Worm (Caenorhabditis elegans) whole organism, dauer: Measurements from ENCODE around the gene Y43H11AL.1.

ENCODE experiments used
- unc-62 ChIP-seq: sonication (generic microtip); optimal IDR thresholded peaks from 2 replicates; lab custom pipeline; 2017; ENCODE audit warnings: missing biosample characterization, missing genetic modification reagents, missing genetic modification characterization

Y43H11AL.1 gene

DNA sequence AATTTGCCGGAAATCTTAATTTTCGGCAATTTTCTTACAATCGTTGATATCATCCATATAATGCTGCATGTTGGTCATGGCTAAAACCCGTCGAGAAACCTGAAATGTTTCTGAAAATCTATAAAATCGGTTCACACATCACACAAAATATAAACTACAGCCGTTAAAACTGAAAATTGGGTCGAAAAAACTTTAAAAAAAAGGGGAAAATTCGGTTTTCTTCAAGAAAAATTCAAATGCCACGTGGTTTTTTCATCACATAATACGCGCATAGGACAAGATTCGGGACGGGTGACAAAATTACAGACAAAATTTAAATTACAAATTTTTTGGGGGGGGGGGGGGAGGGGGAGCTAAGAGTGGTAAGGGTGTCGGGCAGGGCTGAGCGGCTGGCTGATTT, at the start of gene Y43H11AL.1:
Gene Y43H11AL.1, minus strand, starts transcription at position 101 of the 400 bp plus-strand sequence.
- TF ChIP-seq unc-62 (GFP tag; lab: Kevin White, UChicago) = no peak

DNA sequence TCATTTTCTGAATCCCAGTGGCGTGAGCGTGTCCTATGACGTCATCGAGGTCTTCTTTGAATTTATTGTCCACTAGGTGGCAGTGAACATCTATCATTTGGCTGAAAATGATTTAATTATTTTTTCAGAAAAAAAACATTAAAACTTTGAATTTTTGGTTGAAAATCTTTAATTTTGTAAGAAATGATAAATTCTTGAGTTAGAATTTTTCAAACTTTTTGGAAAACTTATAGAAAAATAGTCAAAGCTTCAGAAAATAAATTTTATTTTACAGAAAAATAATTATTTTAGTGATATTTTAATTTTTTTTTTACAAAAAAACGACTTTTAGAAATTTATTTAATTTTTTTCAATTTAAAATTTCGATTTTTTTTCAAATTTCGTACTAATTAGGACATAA, 46.1 kb upstream of the Y43H11AL.1 start, which contains the start of gene B0432.8:
Gene B0432.8, minus strand, starts transcription at position 101 of the 400 bp plus-strand sequence.
- no peak for TF ChIP-seq unc-62 (GFP tag; lab: Kevin White, UChicago)

DNA sequence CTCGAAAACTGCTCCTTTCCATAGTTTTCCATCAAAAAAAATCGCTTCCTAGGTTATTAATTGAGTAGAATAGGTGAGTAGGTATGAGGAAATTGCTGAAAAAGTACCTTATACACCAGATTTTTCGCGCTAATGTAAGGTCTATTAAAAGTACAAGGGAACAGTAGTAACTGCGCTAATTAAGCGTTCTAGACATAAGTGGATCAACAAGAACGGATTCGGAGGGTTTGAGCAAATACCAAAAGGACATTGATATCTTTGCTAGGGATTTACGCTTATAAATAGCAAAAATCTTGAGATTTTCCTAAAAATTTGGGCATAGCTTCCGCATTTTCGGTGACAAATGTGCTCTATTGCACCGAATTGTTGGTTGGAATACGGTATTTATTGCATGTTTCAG, 41.3 kb upstream of the Y43H11AL.1 start, which contains the start of gene B0432.7:
Gene B0432.7, minus strand, starts transcription at position 101 of the 400 bp plus-strand sequence.
- no peak for TF ChIP-seq unc-62 (GFP tag; lab: Kevin White, UChicago)

DNA sequence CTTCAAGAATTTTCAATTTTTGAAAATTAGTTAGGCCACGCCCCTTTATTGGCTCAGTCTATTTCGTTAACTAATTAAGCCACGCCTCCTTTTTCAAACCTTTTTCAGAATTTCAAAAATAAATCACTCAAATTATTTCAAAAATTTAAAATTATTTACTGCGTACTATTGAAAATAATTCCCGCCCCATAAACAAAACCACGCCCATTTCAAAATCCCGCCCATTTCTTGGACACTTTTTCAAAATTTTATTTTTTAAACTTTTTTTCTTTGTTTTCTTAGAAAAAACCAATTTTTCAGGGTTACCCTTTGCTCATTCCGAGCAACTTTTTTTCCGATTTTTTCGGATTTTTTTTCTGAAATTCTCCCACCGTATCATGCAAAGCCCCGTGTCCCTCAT, 31.5 kb upstream of the Y43H11AL.1 start, which contains the start of gene B0432.14:
Gene B0432.14, plus strand, starts transcription at position 301 of the 400 bp plus-strand sequence.
- TF ChIP-seq unc-62 (GFP tag; lab: Kevin White, UChicago) = no peak

DNA sequence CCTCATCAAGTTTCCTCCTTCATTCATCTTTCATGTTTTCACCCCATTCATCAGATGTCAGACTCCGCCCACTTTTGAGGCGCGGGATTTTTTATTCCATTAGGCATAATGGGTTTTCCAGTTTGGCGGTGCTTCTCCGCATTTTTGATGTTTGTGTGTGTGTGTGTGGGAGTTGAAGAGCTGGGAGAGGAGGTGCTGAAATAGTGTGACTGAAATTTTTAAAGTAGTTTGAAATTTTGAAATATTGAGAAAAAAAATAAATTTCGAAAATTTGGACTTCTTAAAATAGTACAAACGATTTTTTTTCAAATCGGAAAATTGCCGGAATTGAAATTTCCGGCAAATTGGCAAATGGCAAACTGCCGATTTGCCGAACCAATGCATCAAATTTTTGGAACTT, 31.0 kb upstream of the Y43H11AL.1 start, which contains the start of gene scc-2:
Gene scc-2, minus strand, starts transcription at position 101 of the 400 bp plus-strand sequence.
- no peak for TF ChIP-seq unc-62 (GFP tag; lab: Kevin White, UChicago)

DNA sequence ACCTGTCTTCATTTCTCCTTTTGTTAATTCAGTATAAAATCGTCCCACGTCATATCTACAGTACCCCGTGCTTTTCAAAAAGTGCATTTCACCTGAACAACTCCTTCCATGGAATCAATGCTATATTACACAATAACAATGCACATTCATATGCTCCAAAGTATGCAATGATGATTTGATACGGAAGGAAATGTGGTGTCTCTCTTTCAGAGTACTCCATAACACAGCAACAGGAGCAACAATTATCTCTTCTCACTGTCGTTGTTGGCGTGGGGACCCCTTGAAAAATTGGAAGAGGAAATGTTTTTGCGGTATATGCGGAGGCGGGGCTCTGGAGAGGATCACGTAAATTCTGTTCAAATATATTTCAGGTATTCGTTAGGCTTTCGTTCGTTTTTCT, 25.0 kb upstream of the Y43H11AL.1 start, which contains the start of gene cat-2:
Gene cat-2, plus strand, starts transcription at position 301 of the 400 bp plus-strand sequence.
- no peak for TF ChIP-seq unc-62 (GFP tag; lab: Kevin White, UChicago)

DNA sequence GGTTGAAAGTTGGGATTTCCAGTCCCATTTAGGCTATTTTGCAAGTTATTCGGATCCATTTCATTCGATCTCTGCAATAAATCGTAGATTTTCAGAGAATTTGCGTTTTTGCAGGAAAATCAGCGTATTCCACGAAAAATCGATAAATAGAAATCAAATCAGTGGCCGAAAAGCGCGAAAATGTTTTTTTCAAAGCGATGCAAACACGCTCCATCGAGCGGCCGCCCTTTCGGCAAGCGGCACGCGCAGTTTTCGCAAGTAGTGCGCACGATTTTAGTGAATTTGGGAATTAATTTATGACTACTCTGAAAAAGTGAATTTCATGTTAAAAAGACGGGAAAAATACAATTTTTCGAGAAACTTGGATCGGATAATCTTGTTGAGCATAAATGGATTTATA, 22.6 kb upstream of the Y43H11AL.1 start:
- no peak for TF ChIP-seq unc-62 (GFP tag; lab: Kevin White, UChicago)

DNA sequence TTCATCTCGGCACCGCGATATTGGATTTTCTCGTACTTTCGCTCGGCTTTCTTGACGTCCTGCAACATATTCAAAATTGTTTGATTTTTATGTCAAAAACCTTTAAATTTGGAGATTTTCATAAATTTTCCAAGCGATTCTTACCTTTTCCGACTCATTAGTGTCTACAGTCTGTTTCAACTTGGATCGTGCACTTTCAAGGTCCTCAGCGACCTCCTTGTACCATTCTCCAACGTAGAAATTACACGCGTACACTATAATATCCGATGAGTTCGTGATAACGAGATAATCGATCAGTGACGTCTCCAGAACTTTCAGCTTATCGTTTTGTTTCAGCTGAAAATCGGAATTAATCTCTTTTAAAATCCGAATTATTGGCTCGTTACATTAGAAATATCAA, 15.2 kb upstream of the Y43H11AL.1 start:
- no peak for TF ChIP-seq unc-62 (GFP tag; lab: Kevin White, UChicago)

DNA sequence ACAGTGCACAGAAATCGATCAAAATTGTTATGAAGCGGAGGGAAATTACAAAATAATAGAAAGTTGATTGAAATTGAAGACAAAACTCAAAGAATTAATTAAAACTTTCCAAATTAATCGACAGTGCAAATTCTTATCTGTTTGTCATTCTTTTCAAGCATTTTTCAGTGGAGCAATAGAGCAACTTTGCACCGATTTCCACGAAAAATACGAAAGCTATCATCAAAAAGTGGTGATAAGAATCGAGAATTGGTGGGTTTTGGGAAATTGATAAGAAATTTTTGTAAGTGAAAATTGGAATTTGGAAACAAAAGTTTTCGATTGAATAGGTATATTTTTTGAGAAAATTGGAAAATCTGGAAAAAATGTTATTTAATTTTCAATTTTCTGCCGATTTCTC, 7.5 kb upstream of the Y43H11AL.1 start:
- no peak for TF ChIP-seq unc-62 (GFP tag; lab: Kevin White, UChicago)

DNA sequence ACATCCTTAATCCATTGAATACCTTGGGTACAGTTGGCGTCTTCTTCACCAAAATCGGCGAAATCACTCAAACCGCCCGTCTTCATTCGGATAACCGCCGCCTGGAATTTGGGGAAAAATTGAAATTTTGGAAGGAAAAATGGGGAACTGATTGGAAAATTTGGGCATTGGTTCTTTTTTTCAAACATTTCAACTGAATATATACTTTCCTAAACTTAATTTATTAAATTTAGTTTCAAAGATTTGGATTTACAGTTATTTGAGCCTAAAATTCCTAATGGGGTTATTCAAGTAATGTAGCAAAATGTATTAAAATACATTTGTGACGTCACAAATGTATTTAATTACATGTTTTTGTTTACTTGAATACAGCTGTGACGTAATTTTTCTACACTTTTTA, 5.2 kb upstream of the Y43H11AL.1 start, which contains the start of gene laat-1:
Gene laat-1, minus strand, starts transcription at position 101 of the 400 bp plus-strand sequence.
- no peak for TF ChIP-seq unc-62 (GFP tag; lab: Kevin White, UChicago)

DNA sequence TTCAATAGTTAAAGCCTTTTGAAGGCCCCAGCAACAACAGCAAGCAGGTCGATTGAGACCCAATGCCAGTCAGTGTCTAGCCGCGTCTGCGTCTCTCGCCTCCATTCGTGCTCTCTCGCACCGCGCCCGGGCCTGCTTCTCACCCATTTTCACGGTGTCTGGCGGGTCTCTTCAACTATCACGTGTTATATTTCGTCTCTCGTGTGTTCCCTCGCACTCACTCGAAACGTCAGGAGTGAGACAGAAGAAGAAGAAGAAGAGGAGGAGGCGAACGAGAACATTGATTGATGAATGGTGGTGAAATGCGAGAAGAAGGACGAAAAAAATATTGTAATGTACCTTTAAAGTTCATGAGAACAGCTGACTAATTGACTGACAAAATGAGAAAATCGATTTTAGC, 11.3 kb downstream of the Y43H11AL.1 start:
- TF ChIP-seq unc-62 (GFP tag; lab: Kevin White, UChicago) = no peak

DNA sequence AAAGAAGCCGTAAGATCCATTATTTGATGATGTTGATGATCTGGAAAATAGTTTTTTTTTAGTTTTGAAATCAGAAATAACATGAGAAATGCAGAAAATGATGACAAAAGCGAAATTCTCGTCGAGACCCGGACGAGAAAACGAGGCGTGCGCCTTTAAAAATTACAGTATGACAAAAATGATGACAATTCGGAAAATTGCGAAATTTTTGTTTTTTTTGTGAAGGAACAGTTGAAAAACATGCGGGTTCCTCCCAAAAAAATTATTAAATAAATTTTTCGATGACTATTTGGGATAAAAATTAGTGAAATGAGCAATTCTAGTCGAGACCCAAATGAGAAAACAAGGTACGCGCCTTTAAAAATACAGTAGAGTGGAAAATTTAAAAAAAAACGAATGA, 11.9 kb downstream of the Y43H11AL.1 start, which contains the start of gene ubxn-3:
Gene ubxn-3, minus strand, starts transcription at position 66 of the 400 bp plus-strand sequence.
- TF ChIP-seq unc-62 (GFP tag; lab: Kevin White, UChicago) = no peak

DNA sequence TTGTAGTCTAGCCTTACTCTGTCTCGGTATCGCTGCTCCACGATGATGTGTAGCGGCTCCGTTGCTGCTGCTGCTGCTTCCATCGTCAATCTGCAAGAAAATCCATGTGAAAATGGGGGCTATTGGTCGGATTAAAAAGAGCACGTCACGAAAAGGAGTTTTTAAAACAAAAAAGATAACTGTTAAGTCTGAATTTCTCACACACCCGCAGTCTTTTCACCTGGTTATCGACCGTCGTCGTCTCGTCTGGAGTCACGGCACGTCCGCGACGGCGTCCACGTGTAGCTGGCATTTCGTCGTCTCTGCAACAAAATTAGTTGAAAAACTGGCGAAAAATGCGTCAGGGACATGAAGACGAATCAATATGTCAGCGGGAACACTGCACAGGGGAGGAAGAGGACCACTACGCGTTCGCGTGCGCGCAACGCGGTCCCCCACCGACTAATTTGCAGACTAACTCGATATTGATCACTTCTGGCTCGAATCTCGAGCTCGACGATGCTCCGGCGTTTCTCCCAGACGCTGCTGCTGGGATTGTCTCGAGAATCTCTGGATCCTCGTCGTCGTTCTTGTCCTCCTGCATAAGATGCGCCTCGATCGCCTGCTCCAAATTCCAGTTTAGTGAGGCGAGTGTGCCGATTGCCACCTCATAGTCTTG, 12.6 kb downstream of the Y43H11AL.1 start:
- no peak for TF ChIP-seq unc-62 (GFP tag; lab: Kevin White, UChicago)

DNA sequence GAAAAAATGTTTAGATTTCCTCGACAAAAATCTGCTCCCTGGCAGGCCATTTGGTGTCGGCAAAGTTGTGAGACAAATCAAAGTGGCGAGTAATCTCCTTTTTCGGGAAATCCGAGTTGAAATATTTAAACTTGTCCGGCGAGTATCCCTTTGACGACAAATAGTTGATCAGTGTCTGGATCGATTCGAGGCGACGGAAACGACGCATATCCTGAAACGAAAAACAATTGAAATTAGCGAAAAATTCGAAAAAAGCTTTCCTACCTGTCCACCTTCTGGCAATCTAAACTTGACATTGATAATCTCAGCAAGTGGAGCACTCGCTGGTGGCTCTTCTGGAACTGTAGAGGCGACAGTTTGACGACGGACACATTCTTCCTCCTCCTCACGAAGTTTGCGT, 15.2 kb downstream of the Y43H11AL.1 start:
- TF ChIP-seq unc-62 (GFP tag; lab: Kevin White, UChicago) = no peak

DNA sequence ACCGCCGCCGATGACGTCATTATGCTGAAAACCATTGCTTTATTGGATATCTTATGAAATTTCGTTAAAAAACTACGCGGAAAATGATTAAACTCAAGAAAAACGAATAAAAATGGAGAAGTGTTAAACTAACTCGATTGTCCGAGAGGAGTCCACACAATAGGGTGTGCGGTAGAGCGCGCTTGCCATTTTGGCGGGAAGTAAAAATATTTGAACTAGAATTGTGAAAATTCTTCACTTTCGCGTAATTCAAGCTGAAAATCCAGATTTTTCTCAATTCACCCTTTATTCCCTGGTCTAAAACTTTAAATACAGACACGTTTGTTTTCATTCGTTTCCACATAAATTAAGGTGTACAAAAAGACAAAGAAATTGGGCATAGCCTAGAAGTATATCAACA, 15.9 kb downstream of the Y43H11AL.1 start, which contains the start of gene F48A11.4:
Gene F48A11.4, minus strand, starts transcription at position 24 of the 400 bp plus-strand sequence.
- TF ChIP-seq unc-62 (GFP tag; lab: Kevin White, UChicago) = no peak

DNA sequence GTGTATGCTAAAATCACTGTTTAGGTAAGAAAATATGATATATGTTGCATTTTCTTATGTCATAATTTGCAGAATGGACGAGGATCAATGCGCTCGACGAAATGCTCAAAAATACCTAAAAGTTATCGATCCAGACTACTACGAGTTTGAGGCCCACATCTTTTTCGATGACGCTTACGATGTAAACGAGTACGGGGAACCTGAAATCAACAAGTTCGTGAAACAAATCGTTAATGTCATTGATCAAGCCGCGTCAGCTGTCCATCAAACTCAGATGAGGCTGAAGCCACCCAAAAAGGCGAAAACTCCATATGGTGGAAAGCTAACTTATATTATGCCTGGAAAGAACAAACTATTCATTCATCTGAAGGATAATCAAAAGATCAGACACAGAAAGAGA, 24.4 kb downstream of the Y43H11AL.1 start:
- TF ChIP-seq unc-62 (GFP tag; lab: Kevin White, UChicago) = no peak

DNA sequence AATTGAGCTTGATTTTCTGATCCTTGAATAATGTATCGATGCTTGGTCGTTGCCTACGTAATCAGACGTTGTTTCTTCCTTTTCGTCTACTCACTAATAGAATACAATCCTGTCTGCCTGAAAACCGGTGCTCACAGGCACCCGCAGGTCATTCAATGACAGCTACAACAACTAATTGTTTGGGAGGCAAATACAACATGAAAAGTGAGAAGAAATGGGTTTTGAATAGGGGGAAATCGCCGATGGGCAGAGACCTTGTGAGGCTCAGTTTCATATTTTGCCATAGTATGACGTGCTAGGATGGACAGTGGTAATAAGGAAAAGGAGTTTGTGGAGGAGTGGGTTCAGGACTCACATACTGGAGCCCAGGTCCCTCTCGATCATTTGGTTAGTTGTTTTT, 35.9 kb downstream of the Y43H11AL.1 start, which contains the start of gene chs-2:
Gene chs-2, plus strand, starts transcription at position 301 of the 400 bp plus-strand sequence.
- no peak for TF ChIP-seq unc-62 (GFP tag; lab: Kevin White, UChicago)
